Worm (Caenorhabditis elegans): ENCODE results near the gene F41F3.9.

Gene F41F3.9

ce11 chrV:4689234-4689633 lies 34.0 kb downstream of the F41F3.9 start, which contains the start of gene K03B4.1 (continued):
- TF ChIP-seq ZK546.5 (tag; optimal IDR thresholded peaks at IDR 0.05) (no peak), ceh-20 (GFP tag; IDR thresholded peaks at IDR 0.05) (no peak), rbr-2 (tag; optimal IDR thresholded peaks at IDR 0.05) (no peak), zag-1 (tag; optimal IDR thresholded peaks at IDR 0.05) (no peak), ceh-82 (tag; optimal IDR thresholded peaks at IDR 0.05) (no peak), T26A8.4 (GFP tag; IDR thresholded peaks at IDR 0.05) (peak; percentile 30; the same call in 1 of the 2 replicates), F49E8.2 (tag; optimal IDR thresholded peaks at IDR 0.05; ENCODE audit: borderline replicate concordance) (no peak), tag-97 (GFP tag; IDR thresholded peaks at IDR 0.05) (no peak), unc-130 (GFP tag; optimal IDR thresholded peaks at IDR 0.05) (no peak), madf-9 (GFP tag; conservative IDR thresholded peaks at IDR 0.05) (no peak), php-3 (GFP tag; IDR thresholded peaks at IDR 0.05) (no peak), mxl-2 (GFP tag; conservative IDR thresholded peaks at IDR 0.05) (no peak), saeg-2 (GFP tag; IDR thresholded peaks at IDR 0.05) (0 out of 2 replicates have a peak, but pooled peaks have one; percentile 30), lin-13 (GFP tag; optimal IDR thresholded peaks at IDR 0.05) (no peak), aly-2 (tag; optimal IDR thresholded peaks at IDR 0.05) (no peak), lin-15B (tag; optimal IDR thresholded peaks at IDR 0.05) (no peak), skn-1 (tag; optimal IDR thresholded peaks at IDR 0.05) (no peak), zip-11 (GFP tag; IDR thresholded peaks at IDR 0.05) (no peak), mdl-1 (tag; optimal IDR thresholded peaks at IDR 0.05) (no peak), duxl-1 (tag; optimal IDR thresholded peaks at IDR 0.05; ENCODE audit: poor library complexity) (no peak), dmd-8 (GFP tag; IDR thresholded peaks at IDR 0.05) (no peak), lsy-2 (tag; optimal IDR thresholded peaks at IDR 0.05) (peak in 1 of 2 experiments; percentile 14), Y5F2A.4 (GFP tag; optimal IDR thresholded peaks at IDR 0.05) (no peak), ama-1 (optimal IDR thresholded peaks at IDR 0.05) (peak; percentile 42)

ce11 chrV:4691657-4692056 lies 36.4 kb downstream of the F41F3.9 start:
- TF ChIP-seq unc-62 (GFP tag; optimal IDR thresholded peaks at IDR 0.05 in 1 of 2): peak in 1 of 2 experiments; percentile 88
- no peak for TF ChIP-seq unc-62 (tag; optimal IDR thresholded peaks at IDR 0.05)
- TF ChIP-seq nhr-10 (tag; optimal IDR thresholded peaks at IDR 0.05): no peak
- peak; percentile 70; the same call in 1 of the 2 replicates for TF ChIP-seq set-16 (GFP tag; IDR thresholded peaks at IDR 0.05)
- TF ChIP-seq pqm-1 (tag; optimal IDR thresholded peaks at IDR 0.05): no peak
- no peak for TF ChIP-seq duxl-1 (tag; optimal IDR thresholded peaks at IDR 0.05; ENCODE audit: poor library complexity)
- no peak for TF ChIP-seq pha-4 (GFP tag; IDR thresholded peaks at IDR 0.05)
- TF ChIP-seq pha-4 (tag; optimal IDR thresholded peaks at IDR 0.05): no peak
- no peak for TF ChIP-seq F26F4.8 (GFP tag; conservative IDR thresholded peaks at IDR 0.05)
- no peak for TF ChIP-seq dpl-1 (GFP tag; optimal IDR thresholded peaks at IDR 0.05)
- TF ChIP-seq ceh-28 (tag; optimal IDR thresholded peaks at IDR 0.05): no peak
- TF ChIP-seq F49E8.2 (tag; optimal IDR thresholded peaks at IDR 0.05; ENCODE audit: borderline replicate concordance): no peak

- no peak for TF ChIP-seq F10B5.3 (tag; optimal IDR thresholded peaks at IDR 0.05)
- no peak for TF ChIP-seq hmg-1.1 (GFP tag; IDR thresholded peaks at IDR 0.05)
- no peak for TF ChIP-seq T20F7.1 (GFP tag; optimal IDR thresholded peaks at IDR 0.05)
- TF ChIP-seq dmd-8 (GFP tag; IDR thresholded peaks at IDR 0.05): no peak
- TF ChIP-seq dmd-9 (GFP tag; IDR thresholded peaks at IDR 0.05): no peak
- no peak for TF ChIP-seq saeg-2 (GFP tag; IDR thresholded peaks at IDR 0.05)
- TF ChIP-seq mxl-2 (GFP tag; conservative IDR thresholded peaks at IDR 0.05): no peak
- TF ChIP-seq zfp-3 (GFP tag; conservative IDR thresholded peaks at IDR 0.05): no peak
- TF ChIP-seq mdl-1 (tag; optimal IDR thresholded peaks at IDR 0.05): no peak
- no peak for TF ChIP-seq mep-1 (tag; optimal IDR thresholded peaks at IDR 0.05)
- peak; percentile 12 for TF ChIP-seq dpl-1 (GFP tag; optimal IDR thresholded peaks at IDR 0.05)
- no peak for TF ChIP-seq ctbp-1 (GFP tag; IDR thresholded peaks at IDR 0.05)
- peak in 1 of 2 experiments; percentile 4 for TF ChIP-seq unc-62 (GFP tag; optimal IDR thresholded peaks at IDR 0.05 in 1 of 2)
- TF ChIP-seq unc-62 (tag; optimal IDR thresholded peaks at IDR 0.05): no peak
Observed at ce11 chrV:4692382-4693281, 37.4 kb downstream of the F41F3.9 start, which contains the start of gene cpg-8. Gene cpg-8, minus strand, starts transcription at chrV:4692432.
